Worm (Caenorhabditis elegans) whole organism, midembryonic: ENCODE measurements around the gene F55E10.4.

Experiments
- T22C8.4 ChIP-seq: fragments of 200-800 bp; sonication (Bioruptor generic); IDR thresholded peaks from 2 replicates; pipeline ENCODE4 v1.3.6; 2022; ENCODE audit warnings: missing genetic modification characterization, missing compliant biosample characterization
- cog-1 ChIP-seq: sonication (generic microtip); optimal IDR thresholded peaks from 2 replicates; lab custom pipeline; 2016; ENCODE audit warnings: missing genetic modification characterization, missing compliant biosample characterization
- flt-1 ChIP-seq: fragments of 200-800 bp; sonication (Bioruptor generic); IDR thresholded peaks from 2 replicates; pipeline ENCODE4 v1.3.6; 2022; ENCODE audit warnings: missing genetic modification characterization, missing compliant biosample characterization
- klf-2 ChIP-seq: fragments of 200-800 bp; sonication (Bioruptor generic); conservative IDR thresholded peaks from 2 replicates; pipeline ENCODE4 v1.3.6; 2022; ENCODE audit warnings: missing genetic modification reagents, missing genetic modification characterization, missing compliant biosample characterization
- med-1 ChIP-seq: sonication (generic microtip); optimal IDR thresholded peaks from 2 replicates; lab custom pipeline; 2017; ENCODE audit warnings: missing genetic modification characterization, mild to moderate bottlenecking, missing compliant biosample characterization, antibody characterized with exemption, missing genetic modification reagents; ENCODE audit not compliant: insufficient read depth
- ref-1 ChIP-seq: fragments of 200-800 bp; sonication (Bioruptor generic); conservative IDR thresholded peaks from 2 replicates; pipeline ENCODE4 v1.3.6; 2022; ENCODE audit warnings: missing genetic modification reagents, missing genetic modification characterization, missing compliant biosample characterization
- tab-1 ChIP-seq: fragments of 200-800 bp; sonication (Bioruptor generic); IDR thresholded peaks from 2 replicates; pipeline ENCODE4 v1.3.6; 2022; ENCODE audit warnings: missing genetic modification characterization, missing compliant biosample characterization
- ztf-23 ChIP-seq: fragments of 200-800 bp; sonication (Bioruptor generic); IDR thresholded peaks from 2 replicates; pipeline ENCODE4 v1.3.6; 2022; ENCODE audit warnings: missing genetic modification reagents, missing genetic modification characterization, missing compliant biosample characterization
- ztf-29 ChIP-seq: fragments of 200-800 bp; sonication (Bioruptor generic); IDR thresholded peaks from 2 replicates; pipeline ENCODE4 v1.3.6; 2022; ENCODE audit warnings: missing genetic modification reagents, missing genetic modification characterization, missing compliant biosample characterization

The F55E10.4 gene

ce11 chrX:8285169-8285796, 42.4 kb downstream of the F55E10.4 start, which contains the start of the genes fis-2 and F13B9.2:
Gene fis-2 (minus strand): TSS chrX:8285219.
Gene F13B9.2 (plus strand): TSS chrX:8285683.
- no peak for TF ChIP-seq tab-1 (GFP tag; lab: Robert Waterston, UW)
- no peak for TF ChIP-seq ztf-29 (GFP tag; lab: Robert Waterston, UW)
- no peak for TF ChIP-seq ref-1
- no peak for TF ChIP-seq cog-1 (tag; lab: Kevin White, UChicago)
- no peak for TF ChIP-seq med-1 (GFP tag; lab: Kevin White, UChicago)
- no peak for TF ChIP-seq klf-2
- no peak for TF ChIP-seq flt-1 (GFP tag; lab: Robert Waterston, UW)
- no peak for TF ChIP-seq T22C8.4
- TF ChIP-seq ztf-23 (GFP tag; lab: Robert Waterston, UW) = no peak

- TF ChIP-seq med-1 (GFP tag; lab: Kevin White, UChicago) (no peak), T22C8.4 (no peak), cog-1 (tag; lab: Kevin White, UChicago) (no peak), flt-1 (GFP tag; lab: Robert Waterston, UW) (no peak), ref-1 (no peak), ztf-29 (GFP tag; lab: Robert Waterston, UW) (no peak), klf-2 (no peak), tab-1 (GFP tag; lab: Robert Waterston, UW) (no peak), ztf-23 (GFP tag; lab: Robert Waterston, UW) (no peak)
These were observed 43.7 kb downstream of the F55E10.4 start for ce11 chrX:8284003-8284402.
